Worm (Caenorhabditis elegans): Measurements from ENCODE around the gene lec-4.

Gene lec-4

DNA sequence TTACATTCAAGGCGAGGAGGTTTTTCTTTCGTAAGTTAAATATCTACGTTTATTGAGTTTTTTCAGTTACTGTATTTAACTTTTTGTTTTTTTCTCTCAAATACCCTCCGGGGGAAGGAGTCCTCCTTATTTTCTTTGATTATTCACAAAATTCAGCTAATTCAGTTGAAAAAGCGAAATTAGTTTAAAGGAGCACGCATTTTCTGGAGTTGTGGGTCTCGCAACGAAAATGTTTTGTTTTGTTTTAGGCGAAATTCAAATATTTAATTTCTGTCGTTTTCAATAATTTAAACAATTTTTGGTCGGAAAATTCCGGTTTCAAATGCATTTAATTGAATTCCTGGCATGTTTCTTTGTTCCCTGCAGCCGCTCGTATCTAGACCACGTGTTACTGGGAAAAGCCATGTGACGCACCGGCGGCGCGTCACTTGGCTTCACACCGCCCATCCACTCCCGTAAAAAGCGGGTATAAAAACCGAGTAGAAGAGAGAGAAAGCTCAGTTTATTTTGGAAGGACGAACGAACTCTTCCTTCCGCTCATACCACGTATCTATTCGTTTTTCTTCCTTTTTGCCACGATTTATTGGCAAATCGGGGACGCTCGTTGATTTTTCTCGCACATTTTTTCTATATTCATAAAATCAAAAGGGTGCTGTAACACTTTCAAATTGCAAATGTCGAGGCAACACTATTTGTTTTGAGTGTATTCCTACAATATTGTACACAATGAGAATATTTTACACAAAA, 37.4 kb downstream of the lec-4 start:
- TF ChIP-seq hlh-30 (tag; optimal IDR thresholded peaks at IDR 0.05; ENCODE audit: insufficient read depth) (peak; percentile 69), K02D7.2 (tag; optimal IDR thresholded peaks at IDR 0.05) (no peak), ama-1 (optimal IDR thresholded peaks at IDR 0.05) (no peak), ceh-45 (GFP tag; IDR thresholded peaks at IDR 0.05) (no peak), ceh-31 (tag; optimal IDR thresholded peaks at IDR 0.05) (peak; percentile 6)

ce11 chrIII:3734990-3735389, 38.1 kb downstream of the lec-4 start, which contains the start of gene evl-18:
Gene evl-18 (minus strand): TSS chrIII:3735039.
- TF ChIP-seq ceh-22 (tag; optimal IDR thresholded peaks at IDR 0.05) = no peak
- TF ChIP-seq pros-1 (tag; optimal IDR thresholded peaks at IDR 0.05) = no peak
- TF ChIP-seq pha-4 (tag; optimal IDR thresholded peaks at IDR 0.05) = no peak
- TF ChIP-seq eyg-1 (tag; optimal IDR thresholded peaks at IDR 0.05) = no peak
- no peak for TF ChIP-seq nfya-1 (tag; optimal IDR thresholded peaks at IDR 0.05)
- TF ChIP-seq hlh-6 (tag; optimal IDR thresholded peaks at IDR 0.05) = no peak

DNA sequence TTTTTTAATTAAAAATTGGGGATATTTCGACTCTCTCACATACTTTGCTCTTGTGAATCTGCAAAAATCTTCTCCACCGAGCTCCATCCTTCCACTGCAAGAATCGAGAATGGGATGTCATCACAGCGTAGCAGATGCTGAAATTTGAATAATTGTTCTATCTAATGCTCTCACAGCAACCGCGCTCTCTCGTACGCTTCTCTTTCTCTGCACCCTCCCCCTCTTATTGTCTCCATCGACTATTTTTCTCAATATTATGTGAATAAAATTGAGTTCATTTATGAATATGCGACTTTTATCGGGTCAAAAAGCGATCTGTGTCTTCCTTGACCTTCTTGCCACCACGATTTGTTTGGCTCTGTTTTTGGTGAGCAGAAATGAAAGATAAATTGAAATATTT, 39.1 kb downstream of the lec-4 start, which contains the start of gene F34D10.3:
Gene F34D10.3, plus strand, starts transcription at position 249 of the 400 bp plus-strand sequence.
- TF ChIP-seq C38D4.7 (GFP tag; optimal IDR thresholded peaks at IDR 0.05) = no peak
- peak; percentile 1 for TF ChIP-seq unc-42 (tag; optimal IDR thresholded peaks at IDR 0.05)
- TF ChIP-seq nhr-232 (tag; optimal IDR thresholded peaks at IDR 0.05) = no peak

DNA sequence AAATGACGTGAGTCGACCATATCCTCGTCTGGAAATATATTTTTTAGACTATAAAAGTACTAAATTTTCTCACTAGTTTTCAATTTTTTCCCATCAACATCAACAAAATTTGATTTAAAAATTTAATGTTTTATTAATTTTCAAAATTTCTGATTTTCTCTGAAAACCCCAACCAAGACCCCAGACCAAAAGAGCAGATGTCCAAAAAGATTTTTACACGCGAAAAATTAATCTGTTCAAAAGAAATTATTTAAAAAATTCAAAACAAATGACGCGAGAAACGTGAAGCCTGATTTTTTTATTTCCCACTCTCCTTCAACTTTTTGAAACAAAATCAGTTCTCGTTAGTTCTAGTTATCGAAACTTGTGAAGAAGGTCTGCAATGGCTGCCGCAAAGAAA, 42.7 kb downstream of the lec-4 start, which contains the start of gene F34D10.8:
Gene F34D10.8, plus strand, starts transcription at position 301 of the 400 bp plus-strand sequence.
- TF ChIP-seq fax-1 (tag; optimal IDR thresholded peaks at IDR 0.05) = no peak
- TF ChIP-seq pha-2 (tag; optimal IDR thresholded peaks at IDR 0.05) = no peak
- TF ChIP-seq Y22D7AL.16 (tag; optimal IDR thresholded peaks at IDR 0.05) = no peak
- no peak for TF ChIP-seq lim-6 (tag; optimal IDR thresholded peaks at IDR 0.05)
- TF ChIP-seq pax-1 (tag; optimal IDR thresholded peaks at IDR 0.05) = no peak
- no peak for TF ChIP-seq hlh-6 (tag; optimal IDR thresholded peaks at IDR 0.05)
- TF ChIP-seq lin-11 (tag; optimal IDR thresholded peaks at IDR 0.05) = no peak
- TF ChIP-seq ztf-16 (tag; optimal IDR thresholded peaks at IDR 0.05) = no peak
- no peak for TF ChIP-seq pag-3 (tag; optimal IDR thresholded peaks at IDR 0.05; ENCODE audit: borderline replicate concordance)
- TF ChIP-seq unc-86 (tag; optimal IDR thresholded peaks at IDR 0.05) = no peak
- TF ChIP-seq ceh-22 (tag; optimal IDR thresholded peaks at IDR 0.05) = no peak
- no peak for TF ChIP-seq tbx-7 (tag; optimal IDR thresholded peaks at IDR 0.05)
- TF ChIP-seq ceh-6 (GFP tag; optimal IDR thresholded peaks at IDR 0.05) = no peak
- TF ChIP-seq nhr-232 (tag; optimal IDR thresholded peaks at IDR 0.05) = no peak
- no peak for TF ChIP-seq pros-1 (tag; optimal IDR thresholded peaks at IDR 0.05)
- TF ChIP-seq ceh-45 (GFP tag; IDR thresholded peaks at IDR 0.05) = no peak
- no peak for TF ChIP-seq gmeb-2 (tag; optimal IDR thresholded peaks at IDR 0.05)
- TF ChIP-seq F13H6.1 (tag; optimal IDR thresholded peaks at IDR 0.05) = no peak
- TF ChIP-seq rnt-1 (tag; optimal IDR thresholded peaks at IDR 0.05) = no peak

- no peak for TF ChIP-seq syd-9 (tag; optimal IDR thresholded peaks at IDR 0.05)
- TF ChIP-seq sox-2 (GFP tag; IDR thresholded peaks at IDR 0.05) = no peak
- TF ChIP-seq ceh-9 (tag; optimal IDR thresholded peaks at IDR 0.05) = no peak
- TF ChIP-seq ceh-48 (tag; optimal IDR thresholded peaks at IDR 0.05) = no peak
Observed at ce11 chrIII:3729520-3729919, 43.6 kb downstream of the lec-4 start, which contains the start of gene F34D10.9. Gene F34D10.9 (minus strand): TSS chrIII:3729620.

DNA sequence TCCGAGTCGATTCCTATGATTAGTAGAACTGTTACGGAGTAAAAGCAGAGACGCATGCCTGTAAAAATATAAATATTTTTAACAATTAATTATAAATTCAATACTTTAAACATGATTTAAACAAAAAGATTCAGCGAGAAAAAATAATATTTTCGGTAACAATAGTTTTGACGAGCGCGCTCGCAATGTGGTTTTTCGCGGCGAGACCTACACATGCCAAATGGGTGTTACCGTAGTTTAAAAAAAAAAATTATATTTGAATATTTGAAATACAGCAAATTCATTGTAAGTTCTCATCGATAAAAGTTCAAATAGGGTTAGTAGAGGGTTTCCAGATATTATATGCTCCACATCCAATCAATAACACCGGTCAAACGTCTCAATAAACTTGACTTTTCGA, 46.7 kb downstream of the lec-4 start, which contains the start of gene gldi-5:
Gene gldi-5, minus strand, starts transcription at position 58 of the 400 bp plus-strand sequence.
- TF ChIP-seq dve-1 (tag; optimal IDR thresholded peaks at IDR 0.05) (no peak), pax-1 (tag; optimal IDR thresholded peaks at IDR 0.05) (no peak), ref-2 (tag; optimal IDR thresholded peaks at IDR 0.05) (no peak)
